Fruit fly (Drosophila melanogaster) whole organism, embryonic: ENCODE data around the gene Ent3.
A peak's percentile ranks its signal among the peaks of the same experiment; 100 is the strongest.

ENCODE experiments used
- Antp ChIP-seq: fragments of 200-800 bp; sonication (Bioruptor generic); optimal IDR thresholded peaks from 3 replicates; lab custom pipeline; 2016; ENCODE audit warnings: missing biosample characterization, missing genetic modification characterization
- CG10267 ChIP-seq: fragments of 200-800 bp; sonication (Bioruptor generic); optimal IDR thresholded peaks from 2 replicates; lab custom pipeline; 2018; ENCODE audit warnings: missing biosample characterization, mild to moderate bottlenecking, missing genetic modification characterization, moderate library complexity
- CG10565 ChIP-seq: fragments of 200-800 bp; sonication (Bioruptor generic); optimal IDR thresholded peaks from 3 replicates; lab custom pipeline; 2016; ENCODE audit warnings: missing biosample characterization, mild to moderate bottlenecking, missing genetic modification characterization
- CG11695 ChIP-seq: fragments of 200-800 bp; sonication (Bioruptor generic); IDR thresholded peaks from 3 replicates; pipeline ENCODE4 v1.3.6; 2022; ENCODE audit warnings: missing biosample characterization, missing genetic modification characterization
- CG13775 ChIP-seq: fragments of 200-800 bp; sonication (Bioruptor generic); optimal IDR thresholded peaks from 3 replicates; lab custom pipeline; 2017; ENCODE audit warnings: missing biosample characterization, mild to moderate bottlenecking, missing genetic modification characterization
- CG2712 ChIP-seq: fragments of 200-800 bp; optimal IDR thresholded peaks from 3 replicates; lab custom pipeline; 2019; ENCODE audit warnings: missing biosample characterization, mild to moderate bottlenecking, missing genetic modification characterization, moderate library complexity
- CG2875 ChIP-seq: fragments of 200-800 bp; sonication (Bioruptor generic); optimal IDR thresholded peaks from 2 replicates; lab custom pipeline; 2017; ENCODE audit warnings: missing biosample characterization, mild to moderate bottlenecking, missing genetic modification characterization, missing genetic modification reagents
- CG32767 ChIP-seq: fragments of 200-800 bp; sonication (Bioruptor generic); IDR thresholded peaks from 2 replicates; pipeline ENCODE4 v1.3.6; 2022; ENCODE audit warnings: missing biosample characterization, missing genetic modification characterization
- CG3995 ChIP-seq: fragments of 200-800 bp; sonication (Bioruptor generic); optimal IDR thresholded peaks from 3 replicates; lab custom pipeline; 2016; ENCODE audit warnings: missing biosample characterization, missing genetic modification characterization
- CG42726 ChIP-seq: fragments of 200-800 bp; sonication (Bioruptor generic); IDR thresholded peaks from 2 replicates; pipeline ENCODE4 v1.3.6; 2022; ENCODE audit warnings: missing biosample characterization, missing genetic modification characterization; ENCODE audit not compliant: partially characterized antibody
- CG5953 ChIP-seq: fragments of 200-800 bp; sonication (Bioruptor generic); IDR thresholded peaks from 2 replicates; pipeline ENCODE4 v1.3.6; 2022; ENCODE audit warnings: missing biosample characterization, missing genetic modification characterization
- CG6254 ChIP-seq: fragments of 200-800 bp; sonication (Bioruptor generic); optimal IDR thresholded peaks from 3 replicates; lab custom pipeline; 2017; ENCODE audit warnings: mild to moderate bottlenecking, missing biosample characterization, missing genetic modification reagents, missing genetic modification characterization
- CG8290 ChIP-seq, 3 experiments: fragments of 200-800 bp; sonication (Bioruptor generic); optimal IDR thresholded peaks; 2 replicates each; lab custom pipeline; 2016 to 2019; ENCODE audit warnings: missing biosample characterization in 3 of 3, missing genetic modification characterization in 3 of 3, mild to moderate bottlenecking in 2 of 3, moderate library complexity in 1 of 3
- CG9215 ChIP-seq: fragments of 200-800 bp; sonication (Bioruptor generic); IDR thresholded peaks from 2 replicates; pipeline ENCODE4 v1.3.6; 2022; ENCODE audit warnings: missing biosample characterization, missing genetic modification characterization
- Dbx ChIP-seq: fragments of 200-800 bp; sonication (Bioruptor generic); IDR thresholded peaks from 3 replicates; pipeline ENCODE4 v1.3.6; 2022; ENCODE audit warnings: missing biosample characterization, missing genetic modification characterization
- Dll ChIP-seq: fragments of 200-800 bp; sonication (Bioruptor generic); IDR thresholded peaks from 4 replicates; pipeline ENCODE4 v1.3.6; 2022; ENCODE audit warnings: missing biosample characterization, missing genetic modification characterization; ENCODE audit not compliant: partially characterized antibody
- Dref ChIP-seq: fragments of 200-800 bp; sonication (Bioruptor generic); IDR thresholded peaks from 2 replicates; pipeline ENCODE4 v1.3.6; 2022; ENCODE audit warnings: missing biosample characterization, missing genetic modification characterization
- E2f2 ChIP-seq: fragments of 200-800 bp; sonication (Bioruptor generic); IDR thresholded peaks from 2 replicates; pipeline ENCODE4 v1.3.6; 2022; ENCODE audit warnings: missing biosample characterization, missing genetic modification characterization
- ERR ChIP-seq: fragments of 200-800 bp; sonication (Bioruptor generic); optimal IDR thresholded peaks from 2 replicates; lab custom pipeline; 2016; ENCODE audit warnings: missing biosample characterization, missing genetic modification characterization
- Hey ChIP-seq: fragments of 200-800 bp; sonication (Bioruptor generic); optimal IDR thresholded peaks from 3 replicates; lab custom pipeline; 2018; ENCODE audit warnings: missing biosample characterization, mild to moderate bottlenecking, missing genetic modification characterization
- Hmx ChIP-seq: fragments of 200-800 bp; sonication (Bioruptor generic); optimal IDR thresholded peaks from 2 replicates; lab custom pipeline; 2016; ENCODE audit warnings: missing biosample characterization, missing genetic modification characterization
- Hr78 ChIP-seq, 2 experiments: fragments of 200-800 bp in 1 of 2; fragments of >200 bp in 1 of 2; sonication (Bioruptor generic) in 1 of 2; optimal IDR thresholded peaks; 2 replicates each; lab custom pipeline; 2017 to 2019; ENCODE audit warnings: missing biosample characterization in 2 of 2, missing genetic modification characterization in 2 of 2, mild to moderate bottlenecking in 1 of 2, moderate library complexity in 1 of 2
- NC2β ChIP-seq: fragments of 200-800 bp; sonication (Bioruptor generic); optimal IDR thresholded peaks from 2 replicates; lab custom pipeline; 2016; ENCODE audit warnings: missing biosample characterization, missing genetic modification characterization
- Nf-YC ChIP-seq: fragments of 200-800 bp; optimal IDR thresholded peaks from 3 replicates; lab custom pipeline; 2019; ENCODE audit warnings: missing biosample characterization, mild to moderate bottlenecking, missing genetic modification characterization, moderate library complexity
- NfI ChIP-seq: fragments of 200-800 bp; sonication (Bioruptor generic); optimal IDR thresholded peaks from 3 replicates; lab custom pipeline; 2018; ENCODE audit warnings: missing biosample characterization, mild to moderate bottlenecking, missing genetic modification characterization, moderate library complexity
- Pdp1 ChIP-seq, 2 experiments: fragments of 200-800 bp; sonication (Bioruptor generic); optimal IDR thresholded peaks; 3 replicates each; lab custom pipeline; 2016; ENCODE audit warnings: missing biosample characterization in 2 of 2, missing genetic modification characterization in 2 of 2, mild to moderate bottlenecking in 1 of 2, moderate library complexity in 1 of 2
- Sox100B ChIP-seq: fragments of 200-800 bp; sonication (Bioruptor generic); optimal IDR thresholded peaks from 3 replicates; lab custom pipeline; 2018; ENCODE audit warnings: missing biosample characterization, mild to moderate bottlenecking, missing genetic modification characterization
- Sox102F ChIP-seq: fragments of 200-800 bp; sonication (Bioruptor generic); optimal IDR thresholded peaks from 2 replicates; lab custom pipeline; 2018; ENCODE audit warnings: missing biosample characterization, mild to moderate bottlenecking, missing genetic modification characterization, moderate library complexity
- Xrp1 ChIP-seq: fragments of 200-800 bp; sonication (Bioruptor generic); IDR thresholded peaks from 2 replicates; pipeline ENCODE4 v1.3.6; 2022; ENCODE audit warnings: missing biosample characterization, missing genetic modification characterization
- abd-A ChIP-seq: fragments of 200-800 bp; sonication (Bioruptor generic); optimal IDR thresholded peaks from 3 replicates; lab custom pipeline; 2019; ENCODE audit warnings: missing biosample characterization, mild to moderate bottlenecking, missing genetic modification characterization, moderate library complexity
- chif ChIP-seq, 2 experiments: fragments of 200-800 bp; sonication (Bioruptor generic); optimal IDR thresholded peaks; 3 replicates each; lab custom pipeline; 2016; ENCODE audit warnings: missing biosample characterization in 2 of 2, missing genetic modification characterization in 2 of 2
- chinmo ChIP-seq: fragments of 200-800 bp; sonication (Bioruptor generic); IDR thresholded peaks from 4 replicates; pipeline ENCODE4 v1.3.6; 2022; ENCODE audit warnings: missing biosample characterization, missing genetic modification characterization; ENCODE audit not compliant: partially characterized antibody
- crol ChIP-seq: fragments of 200-800 bp; sonication (Bioruptor generic); IDR thresholded peaks from 2 replicates; pipeline ENCODE4 v1.3.6; 2022; ENCODE audit warnings: missing biosample characterization, missing genetic modification characterization
- eve ChIP-seq, 2 experiments: fragments of >200 bp; optimal IDR thresholded peaks; 2 replicates each; lab custom pipeline; 2017; ENCODE audit warnings: missing biosample characterization in 2 of 2, missing genetic modification characterization in 2 of 2
- ftz-f1 ChIP-seq: fragments of 200-800 bp; sonication (Bioruptor generic); optimal IDR thresholded peaks from 2 replicates; lab custom pipeline; 2016; ENCODE audit warnings: missing biosample characterization, missing genetic modification characterization
- gfzf ChIP-seq: fragments of 200-800 bp; sonication (Bioruptor generic); optimal IDR thresholded peaks from 2 replicates; lab custom pipeline; 2016; ENCODE audit warnings: missing biosample characterization, mild to moderate bottlenecking, missing genetic modification characterization, moderate library complexity
- ind ChIP-seq: fragments of 200-800 bp; sonication (Bioruptor generic); optimal IDR thresholded peaks from 3 replicates; lab custom pipeline; 2016; ENCODE audit warnings: missing biosample characterization, missing genetic modification characterization
- luna ChIP-seq: fragments of 200-800 bp; sonication (Bioruptor generic); optimal IDR thresholded peaks from 2 replicates; lab custom pipeline; 2016; ENCODE audit warnings: missing biosample characterization, missing genetic modification characterization
- mam ChIP-seq: fragments of 200-800 bp; sonication (Bioruptor generic); optimal IDR thresholded peaks from 3 replicates; lab custom pipeline; 2016; ENCODE audit warnings: missing biosample characterization, missing genetic modification characterization
- nerfin-1 ChIP-seq: fragments of 200-800 bp; sonication (Bioruptor generic); optimal IDR thresholded peaks from 3 replicates; lab custom pipeline; 2019; ENCODE audit warnings: missing biosample characterization, mild to moderate bottlenecking, missing genetic modification characterization, moderate library complexity
- onecut ChIP-seq: fragments of 200-800 bp; sonication (Bioruptor generic); IDR thresholded peaks from 2 replicates; pipeline ENCODE4 v1.3.6; 2022; ENCODE audit warnings: missing biosample characterization, missing genetic modification characterization
- pb ChIP-seq: fragments of 200-800 bp; sonication (Bioruptor generic); optimal IDR thresholded peaks from 3 replicates; lab custom pipeline; 2016; ENCODE audit warnings: missing biosample characterization, missing genetic modification characterization
- pzg ChIP-seq: fragments of 200-800 bp; sonication (Bioruptor generic); optimal IDR thresholded peaks from 3 replicates; lab custom pipeline; 2018; ENCODE audit warnings: missing biosample characterization, mild to moderate bottlenecking, missing genetic modification characterization, moderate library complexity
- seq ChIP-seq: fragments of 200-800 bp; sonication (Bioruptor generic); IDR thresholded peaks from 2 replicates; pipeline ENCODE4 v1.3.6; 2022; ENCODE audit warnings: missing biosample characterization, missing genetic modification characterization
- shn ChIP-seq: fragments of 200-800 bp; sonication (Bioruptor generic); optimal IDR thresholded peaks from 3 replicates; lab custom pipeline; 2016; ENCODE audit warnings: missing biosample characterization, missing genetic modification characterization
- tin ChIP-seq: fragments of 200-800 bp; sonication (Bioruptor generic); optimal IDR thresholded peaks from 3 replicates; lab custom pipeline; 2016; ENCODE audit warnings: missing biosample characterization, missing genetic modification characterization
- tx ChIP-seq: fragments of 200-800 bp; sonication (Bioruptor generic); optimal IDR thresholded peaks from 2 replicates; lab custom pipeline; 2016; ENCODE audit warnings: missing biosample characterization, missing genetic modification characterization
- zfh1 ChIP-seq: fragments of 200-800 bp; sonication (Bioruptor generic); IDR thresholded peaks from 3 replicates; pipeline ENCODE4 v1.3.6; 2022; ENCODE audit warnings: missing biosample characterization, missing genetic modification characterization

Gene Ent3

dm6 chr3L:12833864-12834525 is 19.5 kb upstream of the Ent3 start (continued):
- no peak for TF ChIP-seq E2f2 (GFP tag; lab: Robert Waterston, UW)
- TF ChIP-seq nerfin-1 (tag; lab: Kevin White, UChicago) = peak; percentile 19
- no peak for TF ChIP-seq Nf-YC
- TF ChIP-seq CG42726 = no peak
- no peak for TF ChIP-seq CG5953
- 0 out of 3 replicates have a peak, but pooled peaks have one; percentile 38 for TF ChIP-seq Dbx
- peak; percentile 88 for TF ChIP-seq CG8290 (GFP tag; optimal IDR thresholded peaks at IDR 0.05; lab: Kevin White, UChicago)
- TF ChIP-seq CG8290 (tag; optimal IDR thresholded peaks at IDR 0.05; lab: Kevin White, UChicago) = peak; percentile 88 to 91
- no peak for TF ChIP-seq CG13775 (GFP tag; lab: Kevin White, UChicago)
- TF ChIP-seq seq (GFP tag; lab: Robert Waterston, UW) = peak; percentile 27; the same call in 1 of the 2 replicates
- TF ChIP-seq ERR (GFP tag; lab: Kevin White, UChicago) = peak; percentile 23
- TF ChIP-seq Hey (tag; lab: Kevin White, UChicago) = peak; percentile 58
- no peak for TF ChIP-seq ind (GFP tag; lab: Kevin White, UChicago)
- no peak for TF ChIP-seq shn
- no peak for TF ChIP-seq CG11695 (GFP tag; lab: Robert Waterston, UW)
- no peak for TF ChIP-seq NfI (GFP tag; lab: Kevin White, UChicago)
- no peak for TF ChIP-seq Antp (GFP tag; lab: Kevin White, UChicago)
- peak in 1 of 2 experiments; percentile 82 for TF ChIP-seq Hr78 (GFP tag; optimal IDR thresholded peaks at IDR 0.05; lab: Kevin White, UChicago)
- TF ChIP-seq mam (GFP tag; lab: Kevin White, UChicago) = no peak
- no peak for TF ChIP-seq pb (GFP tag; lab: Kevin White, UChicago)
- 0 out of 4 replicates have a peak, but pooled peaks have one; percentile 30 for TF ChIP-seq Dll (GFP tag; lab: Robert Waterston, UW)
- peak; percentile 7 for TF ChIP-seq gfzf (GFP tag; lab: Kevin White, UChicago)
- TF ChIP-seq Dref (GFP tag; lab: Robert Waterston, UW) = no peak
- TF ChIP-seq zfh1 (GFP tag; lab: Robert Waterston, UW) = no peak
- TF ChIP-seq Sox102F (GFP tag; lab: Kevin White, UChicago) = no peak
- TF ChIP-seq luna (GFP tag; lab: Kevin White, UChicago) = no peak

- TF ChIP-seq CG9215 = no peak
- TF ChIP-seq CG32767 (GFP tag; lab: Robert Waterston, UW) = 0 out of 2 replicates have a peak, but pooled peaks have one; percentile 49
- no peak for TF ChIP-seq CG2712
- TF ChIP-seq tx = no peak
- TF ChIP-seq chinmo (GFP tag; lab: Robert Waterston, UW) = no peak
- TF ChIP-seq ftz-f1 (GFP tag; lab: Kevin White, UChicago) = peak; percentile 54
- TF ChIP-seq abd-A = peak; percentile 57
- TF ChIP-seq Hmx = no peak
- no peak for TF ChIP-seq NC2β (GFP tag; lab: Kevin White, UChicago)
- TF ChIP-seq CG10267 (tag; lab: Kevin White, UChicago) = no peak
- peak; percentile 87 for TF ChIP-seq onecut
- no peak for TF ChIP-seq CG6254 (GFP tag; lab: Kevin White, UChicago)
- no peak for TF ChIP-seq CG3995
- no peak for TF ChIP-seq pzg (GFP tag; lab: Kevin White, UChicago)
- peak in 1 of 2 experiments; percentile 22 for TF ChIP-seq Pdp1 (GFP tag; optimal IDR thresholded peaks at IDR 0.05; lab: Kevin White, UChicago)
- TF ChIP-seq CG10565 = no peak
- TF ChIP-seq crol (GFP tag; lab: Robert Waterston, UW) = no peak
- 0 out of 2 replicates have a peak, but pooled peaks have one; percentile 14 for TF ChIP-seq Xrp1 (GFP tag; lab: Robert Waterston, UW)
- no peak for TF ChIP-seq CG2875
- no peak for TF ChIP-seq Sox100B (GFP tag; lab: Kevin White, UChicago)
- TF ChIP-seq eve (GFP tag; optimal IDR thresholded peaks at IDR 0.05; lab: Kevin White, UChicago) = no peak
- no peak for TF ChIP-seq tin
- TF ChIP-seq chif (GFP tag; optimal IDR thresholded peaks at IDR 0.05; lab: Kevin White, UChicago) = no peak
- TF ChIP-seq Nf-YC = peak; percentile 93
These were observed 18.8 kb upstream of the Ent3 start for dm6 chr3L:12834526-12835213.
